Fruit fly (Drosophila melanogaster): ENCODE data around the gene CG5556.

- TF ChIP-seq Dip2 (GFP tag; IDR thresholded peaks at IDR 0.05) (no peak), wdn (GFP tag; IDR thresholded peaks at IDR 0.05) (no peak), CG6854 (GFP tag; optimal IDR thresholded peaks at IDR 0.05) (no peak), crp (GFP tag; optimal IDR thresholded peaks at IDR 0.05) (no peak), ttk (GFP tag; IDR thresholded peaks at IDR 0.05) (no peak), trh (GFP tag; optimal IDR thresholded peaks at IDR 0.05) (no peak), HmgD (GFP tag; optimal IDR thresholded peaks at IDR 0.05) (no peak), HmgZ (tag; optimal IDR thresholded peaks at IDR 0.05) (no peak)
Observed at dm6 chr2L:1346034-1346433, 6.6 kb downstream of the CG5556 start.

Measured in whole organism, embryonic.